Fruit fly (Drosophila melanogaster): Measurements from ENCODE around the gene B9d1.

- TF ChIP-seq yki (optimal IDR thresholded peaks at IDR 0.05) = no peak
- no peak for TF ChIP-seq Xrp1 (GFP tag; IDR thresholded peaks at IDR 0.05)
- no peak for TF ChIP-seq CG1233 (GFP tag; optimal IDR thresholded peaks at IDR 0.05)
- TF ChIP-seq CG1602 (GFP tag; optimal IDR thresholded peaks at IDR 0.05) = no peak
- TF ChIP-seq Kr (GFP tag; optimal IDR thresholded peaks at IDR 0.05) = no peak
- TF ChIP-seq CG11723 (GFP tag; optimal IDR thresholded peaks at IDR 0.05) = no peak
- no peak for TF ChIP-seq scrt (GFP tag; optimal IDR thresholded peaks at IDR 0.05)
- no peak for TF ChIP-seq CG15601 (tag; optimal IDR thresholded peaks at IDR 0.05)
Observed at dm6 chr3R:15437458-15438414, 44.0 kb upstream of the B9d1 start.
